Worm (Caenorhabditis elegans): ENCODE data around the gene B0285.3.

ce11 chrIII:4391319-4391718 lies 48.2 kb upstream of the B0285.3 start:
- TF ChIP-seq duxl-1 (tag; optimal IDR thresholded peaks at IDR 0.05; ENCODE audit: poor library complexity) = no peak
- TF ChIP-seq snpc-4 (tag; optimal IDR thresholded peaks at IDR 0.05) = no peak
- TF ChIP-seq aha-1 (tag) = no peak
- no peak for TF ChIP-seq nhr-11 (tag; optimal IDR thresholded peaks at IDR 0.05)
- TF ChIP-seq unc-130 (GFP tag; optimal IDR thresholded peaks at IDR 0.05) = no peak
- TF ChIP-seq zag-1 (tag; optimal IDR thresholded peaks at IDR 0.05) = no peak
- TF ChIP-seq pqm-1 (tag; optimal IDR thresholded peaks at IDR 0.05) = no peak
- no peak for TF ChIP-seq lin-13 (GFP tag; optimal IDR thresholded peaks at IDR 0.05)
- no peak for TF ChIP-seq hlh-11 (tag; optimal IDR thresholded peaks at IDR 0.05)

All from whole organism, L4 larva.